Worm (Caenorhabditis elegans) whole organism, mixed stage, embryonic: Measurements from ENCODE around the gene K07F5.15.

Source experiments
- lsy-2 ChIP-seq: fragments of 150-350 bp; optimal IDR thresholded peaks from 2 replicates; lab custom pipeline; 2014; ENCODE audit warnings: missing biosample characterization, missing genetic modification characterization
- mep-1 ChIP-seq: fragments of 150-350 bp; optimal IDR thresholded peaks from 2 replicates; lab custom pipeline; 2017; ENCODE audit warnings: missing biosample characterization, missing genetic modification reagents, missing genetic modification characterization, inconsistent platforms
- nhr-237 ChIP-seq: fragments of 150-350 bp; optimal IDR thresholded peaks from 2 replicates; lab custom pipeline; 2014; ENCODE audit warnings: missing biosample characterization, missing genetic modification characterization
- nhr-28 ChIP-seq: fragments of 150-350 bp; optimal IDR thresholded peaks from 2 replicates; lab custom pipeline; 2014; ENCODE audit warnings: missing biosample characterization, missing genetic modification characterization
- nhr-76 ChIP-seq: sonication (generic microtip); optimal IDR thresholded peaks from 2 replicates; lab custom pipeline; 2017; ENCODE audit warnings: missing biosample characterization, missing genetic modification characterization
- snpc-4 ChIP-seq: fragments of 150-350 bp; optimal IDR thresholded peaks from 2 replicates; lab custom pipeline; 2014; ENCODE audit warnings: missing biosample characterization, missing genetic modification characterization
- unc-62 ChIP-seq: fragments of 150-350 bp; optimal IDR thresholded peaks from 2 replicates; lab custom pipeline; 2014; ENCODE audit warnings: missing biosample characterization, missing genetic modification reagents, missing genetic modification characterization

DNA sequence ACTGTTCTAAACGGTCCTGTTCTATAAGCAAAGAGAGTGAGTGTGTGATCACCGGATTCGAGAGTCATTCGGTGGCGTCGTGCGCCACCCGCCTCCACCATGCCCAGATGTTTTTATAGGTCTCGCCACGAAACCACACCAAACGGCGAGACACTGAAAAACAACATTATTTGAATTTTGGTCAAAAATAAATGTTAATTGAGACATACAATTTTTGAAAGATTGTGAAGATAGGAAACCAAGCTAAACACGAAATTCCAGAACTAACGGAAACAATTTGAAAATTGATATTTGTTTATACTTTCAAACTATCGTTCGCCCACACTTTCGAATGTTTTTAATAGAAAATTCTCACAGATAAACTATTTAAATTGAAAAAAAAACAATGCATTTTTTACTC is 40.4 kb upstream of the K07F5.15 start, which contains the start of gene catp-6:
- TF ChIP-seq nhr-237 (tag; lab: Kevin White, UChicago) = no peak
- no peak for TF ChIP-seq mep-1 (tag; lab: Kevin White, UChicago)
- TF ChIP-seq unc-62 (GFP tag; lab: Kevin White, UChicago) = no peak
- no peak for TF ChIP-seq lsy-2
- no peak for TF ChIP-seq nhr-76 (tag; lab: Kevin White, UChicago)
- TF ChIP-seq nhr-28 (tag; lab: Kevin White, UChicago) = no peak
- TF ChIP-seq snpc-4 (tag; lab: Kevin White, UChicago) = no peak
